Worm (Caenorhabditis elegans) whole organism, midembryonic: ENCODE measurements around the gene hpo-38.

Source experiments
- T22C8.4 ChIP-seq: fragments of 200-800 bp; sonication (Bioruptor generic); IDR thresholded peaks from 2 replicates; pipeline ENCODE4 v1.3.6; 2022; ENCODE audit warnings: missing genetic modification characterization, missing compliant biosample characterization
- cog-1 ChIP-seq: sonication (generic microtip); optimal IDR thresholded peaks from 2 replicates; lab custom pipeline; 2016; ENCODE audit warnings: missing genetic modification characterization, missing compliant biosample characterization
- flt-1 ChIP-seq: fragments of 200-800 bp; sonication (Bioruptor generic); IDR thresholded peaks from 2 replicates; pipeline ENCODE4 v1.3.6; 2022; ENCODE audit warnings: missing genetic modification characterization, missing compliant biosample characterization
- klf-2 ChIP-seq: fragments of 200-800 bp; sonication (Bioruptor generic); conservative IDR thresholded peaks from 2 replicates; pipeline ENCODE4 v1.3.6; 2022; ENCODE audit warnings: missing genetic modification reagents, missing genetic modification characterization, missing compliant biosample characterization
- med-1 ChIP-seq: sonication (generic microtip); optimal IDR thresholded peaks from 2 replicates; lab custom pipeline; 2017; ENCODE audit warnings: missing genetic modification characterization, mild to moderate bottlenecking, missing compliant biosample characterization, antibody characterized with exemption, missing genetic modification reagents; ENCODE audit not compliant: insufficient read depth
- ref-1 ChIP-seq: fragments of 200-800 bp; sonication (Bioruptor generic); conservative IDR thresholded peaks from 2 replicates; pipeline ENCODE4 v1.3.6; 2022; ENCODE audit warnings: missing genetic modification reagents, missing genetic modification characterization, missing compliant biosample characterization
- tab-1 ChIP-seq: fragments of 200-800 bp; sonication (Bioruptor generic); IDR thresholded peaks from 2 replicates; pipeline ENCODE4 v1.3.6; 2022; ENCODE audit warnings: missing genetic modification characterization, missing compliant biosample characterization
- ztf-23 ChIP-seq: fragments of 200-800 bp; sonication (Bioruptor generic); IDR thresholded peaks from 2 replicates; pipeline ENCODE4 v1.3.6; 2022; ENCODE audit warnings: missing genetic modification reagents, missing genetic modification characterization, missing compliant biosample characterization
- ztf-29 ChIP-seq: fragments of 200-800 bp; sonication (Bioruptor generic); IDR thresholded peaks from 2 replicates; pipeline ENCODE4 v1.3.6; 2022; ENCODE audit warnings: missing genetic modification reagents, missing genetic modification characterization, missing compliant biosample characterization

hpo-38 gene

DNA sequence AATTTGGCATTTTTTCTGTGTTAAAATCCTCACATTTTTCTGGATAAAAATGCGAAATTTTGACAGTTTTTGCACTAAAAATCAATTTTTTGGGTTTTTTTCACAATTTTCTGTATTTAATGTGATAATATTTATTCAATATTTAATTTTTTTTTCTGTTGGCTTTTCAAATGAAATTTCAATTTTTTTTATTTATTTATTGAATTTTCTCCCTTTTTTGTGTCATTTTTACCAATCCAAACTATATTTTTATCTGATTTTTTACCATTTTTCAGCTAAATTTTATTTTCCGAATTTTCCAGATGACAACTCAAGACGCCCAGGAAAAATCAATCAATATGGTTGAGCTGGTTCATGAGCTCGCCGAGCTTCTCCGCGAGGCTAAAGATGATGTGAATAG is 36.1 kb upstream of the hpo-38 start, which contains the start of gene F40G9.17:
TSS of gene F40G9.17 (plus strand) at position 301 of the 400 bp plus-strand sequence.
- TF ChIP-seq ztf-29 (GFP tag; lab: Robert Waterston, UW) (no peak), flt-1 (no peak), T22C8.4 (GFP tag; lab: Robert Waterston, UW) (no peak), cog-1 (tag; lab: Kevin White, UChicago) (no peak), ref-1 (GFP tag; lab: Robert Waterston, UW) (no peak), med-1 (no peak), ztf-23 (no peak), tab-1 (GFP tag; lab: Robert Waterston, UW) (no peak), klf-2 (no peak)

DNA sequence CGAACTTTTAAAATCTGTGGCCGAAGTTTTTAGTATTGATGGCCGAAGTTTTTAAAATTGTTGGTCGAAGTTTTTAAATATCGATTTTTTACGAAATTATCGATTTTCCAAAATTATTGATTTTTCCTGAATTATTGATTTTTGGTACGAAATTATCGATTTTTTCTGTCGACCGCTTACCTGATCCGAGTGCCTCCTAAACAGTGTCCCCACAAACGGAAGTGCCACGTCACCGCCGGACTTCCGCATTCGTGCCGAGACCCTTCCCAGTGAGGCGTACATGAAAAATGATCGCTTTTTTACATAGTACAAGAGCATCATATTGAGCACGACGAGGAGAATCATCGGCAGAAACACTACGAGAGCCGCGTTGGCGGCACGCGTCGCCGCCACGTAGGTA is 26.3 kb upstream of the hpo-38 start:
- no peak for TF ChIP-seq ztf-23
- peak; percentile 95 for TF ChIP-seq T22C8.4 (GFP tag; lab: Robert Waterston, UW)
- no peak for TF ChIP-seq ref-1 (GFP tag; lab: Robert Waterston, UW)
- no peak for TF ChIP-seq flt-1

DNA sequence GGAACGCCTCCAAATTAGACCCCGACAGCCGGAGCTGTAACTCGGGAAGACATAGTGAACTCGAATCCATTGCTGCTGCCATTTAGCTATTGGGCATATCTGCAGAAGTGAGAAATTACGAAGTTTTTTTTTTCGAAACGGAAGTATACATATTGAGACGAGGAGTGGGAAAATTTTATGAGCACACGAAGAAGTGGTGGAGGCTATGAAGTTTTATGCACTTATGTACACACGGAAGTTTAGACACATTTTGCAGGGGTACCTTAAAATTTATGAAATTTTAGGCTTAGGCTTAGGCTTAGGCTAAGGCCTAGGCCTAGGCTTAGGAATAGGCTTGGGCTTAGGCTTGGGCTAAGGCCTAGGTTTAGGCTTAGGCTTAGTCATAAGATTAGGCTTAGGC is 23.2 kb upstream of the hpo-38 start, which contains the start of gene W10C4.1:
TSS of gene W10C4.1 (minus strand) at position 101 of the 400 bp plus-strand sequence.
- TF ChIP-seq med-1, result no peak
- TF ChIP-seq flt-1, result no peak
- no peak for TF ChIP-seq ztf-29 (GFP tag; lab: Robert Waterston, UW)
- TF ChIP-seq klf-2, result no peak
- no peak for TF ChIP-seq ztf-23
- no peak for TF ChIP-seq cog-1 (tag; lab: Kevin White, UChicago)
- TF ChIP-seq T22C8.4 (GFP tag; lab: Robert Waterston, UW), result no peak
- TF ChIP-seq ref-1 (GFP tag; lab: Robert Waterston, UW), result no peak
- TF ChIP-seq tab-1 (GFP tag; lab: Robert Waterston, UW), result no peak

DNA sequence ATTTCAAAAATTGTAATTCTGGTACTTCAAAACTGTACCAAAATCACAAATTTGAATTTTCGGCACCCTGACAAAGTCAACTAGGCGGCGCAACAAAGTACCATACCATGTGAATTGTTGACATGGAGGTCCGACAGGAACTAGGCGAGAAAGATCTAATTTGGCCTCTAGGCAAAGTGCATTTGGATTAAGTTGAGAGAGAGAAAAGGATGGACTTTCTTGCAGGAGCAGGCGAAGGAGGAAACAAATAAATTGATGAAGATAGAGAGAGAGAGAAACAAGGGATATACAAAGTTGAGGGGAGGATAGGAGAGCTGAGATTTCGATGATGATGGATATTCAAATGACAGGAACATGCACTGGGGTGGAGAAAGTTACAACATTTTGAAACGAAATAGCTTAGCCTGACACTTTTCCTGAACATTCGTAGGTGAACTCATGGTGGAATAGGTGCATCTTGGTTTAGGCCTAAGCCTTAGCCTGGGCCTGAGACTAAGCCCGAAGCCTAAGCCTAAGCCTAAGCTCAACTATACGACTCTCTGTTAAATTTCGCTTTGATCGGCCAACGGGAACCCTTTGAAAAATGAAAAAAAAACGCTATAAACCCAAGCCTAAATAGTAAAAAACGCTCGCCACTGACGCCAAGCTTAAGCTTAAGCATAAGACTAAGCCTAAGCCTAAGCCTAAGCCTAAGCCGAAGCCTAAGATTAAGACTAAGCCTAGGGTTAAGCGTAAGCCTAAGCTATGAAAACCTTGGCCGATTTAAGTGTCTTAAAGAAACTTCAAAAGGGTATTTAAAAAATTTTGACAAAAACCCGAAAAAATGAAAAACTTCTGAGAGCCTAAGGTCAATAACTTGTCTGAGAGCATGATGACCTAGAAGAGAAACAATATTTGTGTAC is 21.2 kb upstream of the hpo-38 start:
- TF ChIP-seq ztf-23 (no peak), T22C8.4 (GFP tag; lab: Robert Waterston, UW) (no peak), ref-1 (GFP tag; lab: Robert Waterston, UW) (no peak), ztf-29 (GFP tag; lab: Robert Waterston, UW) (no peak), tab-1 (GFP tag; lab: Robert Waterston, UW) (no peak), cog-1 (tag; lab: Kevin White, UChicago) (no peak), med-1 (no peak), klf-2 (no peak), flt-1 (no peak)

DNA sequence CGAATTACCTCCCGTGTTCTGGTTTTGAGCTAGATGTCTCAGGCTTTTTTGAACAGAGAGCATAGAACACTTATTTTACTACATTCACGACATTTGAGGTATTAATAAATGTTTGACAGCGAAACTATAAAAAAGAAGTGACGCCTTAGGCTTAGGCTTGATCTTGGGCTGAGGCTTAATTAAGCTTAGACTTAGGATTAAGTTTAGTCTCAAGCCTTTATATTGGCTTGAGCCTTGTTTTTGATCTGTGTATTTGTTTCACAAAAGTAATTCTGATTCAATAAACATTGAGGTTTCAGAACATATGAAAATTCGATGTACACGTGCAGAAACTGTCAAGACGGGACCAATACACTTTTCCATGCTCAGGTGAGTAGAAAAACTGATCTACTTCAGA is 20.5 kb upstream of the hpo-38 start, which contains the start of gene klp-20:
TSS of gene klp-20 (plus strand) at position 298 of the 397 bp plus-strand sequence.
- TF ChIP-seq klf-2, result no peak
- no peak for TF ChIP-seq flt-1
- no peak for TF ChIP-seq tab-1 (GFP tag; lab: Robert Waterston, UW)
- TF ChIP-seq cog-1 (tag; lab: Kevin White, UChicago), result no peak
- no peak for TF ChIP-seq ztf-29 (GFP tag; lab: Robert Waterston, UW)
- no peak for TF ChIP-seq ref-1 (GFP tag; lab: Robert Waterston, UW)
- no peak for TF ChIP-seq ztf-23
- TF ChIP-seq T22C8.4 (GFP tag; lab: Robert Waterston, UW), result no peak
- TF ChIP-seq med-1, result no peak

DNA sequence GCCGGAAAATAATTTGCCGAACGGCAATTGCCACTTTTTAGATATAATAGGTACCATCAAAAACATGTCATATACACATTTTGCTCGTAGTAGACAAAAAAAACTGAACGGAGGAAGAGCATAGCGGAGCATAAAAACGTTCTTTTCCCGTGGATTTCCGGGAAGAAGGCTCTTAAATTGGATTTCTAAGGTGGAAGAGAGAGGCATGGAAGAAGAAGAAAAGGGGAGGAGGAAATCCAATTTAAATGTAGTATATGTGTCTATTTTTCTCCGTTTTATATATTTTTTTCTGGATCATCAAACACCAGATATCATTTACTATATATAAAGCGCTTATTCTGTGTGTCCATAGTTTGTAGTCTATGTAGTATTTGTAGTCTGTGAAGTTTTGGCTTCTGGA is 18.8 kb upstream of the hpo-38 start:
- TF ChIP-seq tab-1 (GFP tag; lab: Robert Waterston, UW), result no peak
- TF ChIP-seq med-1, result no peak
- no peak for TF ChIP-seq flt-1
- no peak for TF ChIP-seq ztf-29 (GFP tag; lab: Robert Waterston, UW)
- TF ChIP-seq klf-2, result no peak
- TF ChIP-seq ztf-23, result no peak
- TF ChIP-seq T22C8.4 (GFP tag; lab: Robert Waterston, UW), result no peak
- no peak for TF ChIP-seq ref-1 (GFP tag; lab: Robert Waterston, UW)
- no peak for TF ChIP-seq cog-1 (tag; lab: Kevin White, UChicago)

DNA sequence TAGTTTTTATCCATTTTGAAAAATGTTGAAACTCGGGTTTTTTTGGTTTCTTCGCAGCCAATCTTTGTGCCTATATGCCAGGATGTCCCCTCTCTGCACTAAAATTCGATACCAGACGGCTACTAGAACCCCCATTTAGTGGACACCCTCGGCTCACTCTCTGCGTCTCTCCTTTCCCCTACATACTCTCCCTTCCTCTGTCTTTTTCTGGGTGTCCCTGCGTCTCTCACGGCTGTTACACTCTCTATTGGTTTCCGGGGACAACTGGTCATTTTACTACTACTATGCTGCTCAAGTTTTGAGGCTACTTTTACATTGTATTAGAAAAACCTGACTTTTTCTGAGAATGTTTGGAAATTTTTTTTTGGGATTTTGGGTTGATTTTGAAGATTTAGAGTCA is 9.9 kb upstream of the hpo-38 start:
- no peak for TF ChIP-seq cog-1 (tag; lab: Kevin White, UChicago)
- TF ChIP-seq ref-1 (GFP tag; lab: Robert Waterston, UW), result no peak
- no peak for TF ChIP-seq flt-1
- TF ChIP-seq ztf-29 (GFP tag; lab: Robert Waterston, UW), result no peak
- TF ChIP-seq klf-2, result no peak
- no peak for TF ChIP-seq ztf-23
- TF ChIP-seq med-1, result no peak

DNA sequence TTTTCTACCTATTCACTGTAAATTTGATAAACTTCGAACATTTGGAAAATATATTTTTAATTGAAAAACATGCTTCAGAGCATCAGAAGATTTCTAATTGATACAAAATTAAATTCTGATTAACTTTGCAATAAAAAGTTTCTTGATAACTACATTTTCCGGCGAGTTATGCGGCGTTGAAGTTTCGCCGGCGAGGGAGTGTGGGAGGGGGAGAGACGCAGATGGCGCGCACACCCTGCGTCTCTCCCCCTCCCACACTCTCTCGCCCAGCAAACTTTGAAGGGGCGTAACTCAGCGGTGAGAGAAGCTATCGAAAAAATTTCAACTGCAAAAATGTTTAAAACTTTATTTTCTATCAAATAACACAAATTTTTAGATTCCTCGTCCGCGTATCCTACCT is 7.7 kb upstream of the hpo-38 start:
- TF ChIP-seq tab-1 (GFP tag; lab: Robert Waterston, UW), result no peak
- TF ChIP-seq ztf-29 (GFP tag; lab: Robert Waterston, UW), result no peak
- TF ChIP-seq med-1, result no peak
- TF ChIP-seq flt-1, result no peak
- no peak for TF ChIP-seq ztf-23
- TF ChIP-seq cog-1 (tag; lab: Kevin White, UChicago), result no peak
- TF ChIP-seq T22C8.4 (GFP tag; lab: Robert Waterston, UW), result no peak
- TF ChIP-seq ref-1 (GFP tag; lab: Robert Waterston, UW), result no peak
- no peak for TF ChIP-seq klf-2

DNA sequence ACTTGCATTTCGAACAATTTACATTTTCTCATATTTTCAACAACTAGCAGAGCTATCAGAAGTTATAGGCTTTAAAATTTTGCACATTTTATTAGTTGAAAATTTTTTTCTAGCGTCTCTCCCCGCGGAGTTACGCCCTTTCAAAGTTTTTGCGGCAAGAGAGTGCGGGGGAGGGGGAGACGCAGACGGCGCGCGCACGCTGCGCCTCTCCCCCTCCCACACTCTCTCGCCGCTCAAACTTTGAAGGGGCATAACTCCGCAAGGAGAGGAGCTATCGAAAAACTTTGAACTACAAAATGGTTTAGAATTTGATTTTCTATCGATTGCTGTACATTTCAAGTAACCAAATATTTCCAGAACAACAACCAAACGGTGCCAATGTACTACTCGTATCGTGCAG is 3.2 kb upstream of the hpo-38 start:
- TF ChIP-seq tab-1 (GFP tag; lab: Robert Waterston, UW) (no peak), klf-2 (no peak), flt-1 (0 out of 2 replicates have a peak, but pooled peaks have one; percentile 38), cog-1 (tag; lab: Kevin White, UChicago) (no peak), ztf-23 (no peak), med-1 (no peak), T22C8.4 (GFP tag; lab: Robert Waterston, UW) (no peak), ref-1 (GFP tag; lab: Robert Waterston, UW) (no peak), ztf-29 (GFP tag; lab: Robert Waterston, UW) (no peak)

DNA sequence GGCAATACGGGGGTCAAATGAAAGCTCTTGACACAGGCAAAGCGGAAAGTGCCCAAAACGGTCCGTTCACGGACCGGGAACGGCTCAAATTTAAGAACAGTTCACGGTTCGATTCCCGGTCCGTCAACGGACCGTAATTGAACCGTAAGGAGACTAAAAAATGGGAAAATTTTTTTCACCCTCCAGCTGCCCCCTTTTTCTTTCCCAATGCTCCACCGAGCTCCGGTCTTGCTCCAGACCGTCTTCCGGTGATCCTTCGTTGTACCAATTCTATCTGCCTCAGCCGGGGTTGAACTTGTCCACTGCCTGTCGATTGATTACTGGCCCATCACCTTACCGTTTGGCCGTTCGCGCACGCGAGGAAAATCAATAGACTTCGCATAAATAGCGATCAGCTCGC is 2.7 kb downstream of the hpo-38 start:
- TF ChIP-seq flt-1 (peak; percentile 27; the same call in 1 of the 2 replicates), tab-1 (GFP tag; lab: Robert Waterston, UW) (0 out of 2 replicates have a peak, but pooled peaks have one; percentile 15)
